Fruit fly (Drosophila melanogaster) whole organism, wandering third instar larva: ENCODE measurements around the gene CG9515.

ENCODE experiments used
- Abd-B ChIP-seq: fragments of >200 bp; optimal IDR thresholded peaks from 2 replicates; lab custom pipeline; 2017; ENCODE audit warnings: missing biosample characterization, missing genetic modification characterization
- CG32264 ChIP-seq: fragments of 200-800 bp; sonication (Bioruptor generic); optimal IDR thresholded peaks from 2 replicates; lab custom pipeline; 2016; ENCODE audit warnings: missing biosample characterization, missing genetic modification characterization
- CG9705 ChIP-seq: fragments of 200-800 bp; sonication (Bioruptor generic); optimal IDR thresholded peaks from 2 replicates; lab custom pipeline; 2018; ENCODE audit warnings: missing biosample characterization, mild to moderate bottlenecking, missing genetic modification characterization
- CrebA ChIP-seq: fragments of 200-800 bp; sonication (Bioruptor generic); optimal IDR thresholded peaks from 2 replicates; lab custom pipeline; 2016; ENCODE audit warnings: missing biosample characterization, mild to moderate bottlenecking, missing genetic modification characterization, borderline replicate concordance
- Dfd ChIP-seq: fragments of >200 bp; optimal IDR thresholded peaks from 2 replicates; lab custom pipeline; 2017; ENCODE audit warnings: missing biosample characterization, missing genetic modification characterization
- Dif ChIP-seq: fragments of 200-275, 200-300 bp; sonication (Bioruptor generic); optimal IDR thresholded peaks from 2 replicates; lab custom pipeline; 2018; ENCODE audit warnings: missing biosample characterization, missing genetic modification characterization; ENCODE audit not compliant: partially characterized antibody
- GATAd ChIP-seq: sonication (Bioruptor generic); optimal IDR thresholded peaks from 2 replicates; lab custom pipeline; 2016; ENCODE audit warnings: missing biosample characterization, missing genetic modification characterization
- HLH106 ChIP-seq: fragments of 200-800 bp; optimal IDR thresholded peaks from 3 replicates; lab custom pipeline; 2019; ENCODE audit warnings: missing biosample characterization, mild to moderate bottlenecking, missing genetic modification characterization, moderate library complexity
- Hnf4 ChIP-seq: fragments of 200-800 bp; sonication (Bioruptor generic); optimal IDR thresholded peaks from 2 replicates; lab custom pipeline; 2016; ENCODE audit warnings: missing biosample characterization, mild to moderate bottlenecking, missing genetic modification characterization
- Hr78 ChIP-seq: fragments of >200 bp; optimal IDR thresholded peaks from 2 replicates; lab custom pipeline; 2017; ENCODE audit warnings: missing biosample characterization, missing genetic modification characterization
- Hr83 ChIP-seq: fragments of 200-300 bp; sonication (Bioruptor generic); optimal IDR thresholded peaks from 2 replicates; lab custom pipeline; 2016; ENCODE audit warnings: missing biosample characterization, mild to moderate bottlenecking, missing genetic modification characterization, moderate library complexity; ENCODE audit not compliant: poor library complexity, severe bottlenecking
- Jra ChIP-seq: sonication (Bioruptor generic); optimal IDR thresholded peaks from 2 replicates; lab custom pipeline; 2016; ENCODE audit warnings: missing biosample characterization, missing genetic modification characterization
- Mio ChIP-seq: sonication (Bioruptor generic); optimal IDR thresholded peaks from 2 replicates; lab custom pipeline; 2016; ENCODE audit warnings: missing biosample characterization, missing genetic modification characterization
- Myc ChIP-seq: fragments of >200 bp; optimal IDR thresholded peaks from 2 replicates; lab custom pipeline; 2017
- N ChIP-seq: fragments of >200 bp; optimal IDR thresholded peaks from 2 replicates; lab custom pipeline; 2018; ENCODE audit warnings: missing biosample characterization, missing external identifiers, missing genetic modification characterization
- OdsH ChIP-seq: fragments of 200-800 bp; sonication (Bioruptor generic); optimal IDR thresholded peaks from 2 replicates; lab custom pipeline; 2016; ENCODE audit warnings: missing biosample characterization, mild to moderate bottlenecking, missing genetic modification characterization
- Rel ChIP-seq, 2 experiments: fragments of 200-800 bp; sonication (Bioruptor generic) in 1 of 2; optimal IDR thresholded peaks; 2 replicates in 1 of 2; 3 replicates in 1 of 2; lab custom pipeline; 2016 to 2019; ENCODE audit warnings: mild to moderate bottlenecking in 2 of 2, missing biosample characterization in 2 of 2, missing genetic modification characterization in 2 of 2, moderate library complexity in 1 of 2
- Sp1 ChIP-seq: fragments of 200-800 bp; sonication (Bioruptor generic); optimal IDR thresholded peaks from 3 replicates; lab custom pipeline; 2019; ENCODE audit warnings: missing biosample characterization, mild to moderate bottlenecking, missing genetic modification characterization, moderate library complexity
- Vsx2 ChIP-seq: fragments of 200-300, 225-300 bp; sonication (Bioruptor generic); optimal IDR thresholded peaks from 2 replicates; lab custom pipeline; 2018; ENCODE audit warnings: missing biosample characterization, missing genetic modification characterization; ENCODE audit not compliant: partially characterized antibody
- br ChIP-seq: fragments of 200-800 bp; sonication (Bioruptor generic); optimal IDR thresholded peaks from 2 replicates; lab custom pipeline; 2016; ENCODE audit warnings: missing biosample characterization, missing genetic modification characterization
- brk ChIP-seq: fragments of 200-800 bp; sonication (Bioruptor generic); optimal IDR thresholded peaks from 2 replicates; lab custom pipeline; 2016; ENCODE audit warnings: missing biosample characterization, mild to moderate bottlenecking, missing genetic modification characterization
- dl ChIP-seq, 2 experiments: fragments of 175-275, 200-275 bp in 1 of 2; fragments of 200-275 bp in 1 of 2; sonication (Bioruptor generic); optimal IDR thresholded peaks; lab custom pipeline; 2018; ENCODE audit warnings: mild to moderate bottlenecking in 2 of 2, missing biosample characterization in 2 of 2, missing genetic modification characterization in 2 of 2, moderate library complexity in 2 of 2; ENCODE audit not compliant: partially characterized antibody in 2 of 2, insufficient read depth in 1 of 2
- dmrt93B ChIP-seq: fragments of 200-800 bp; sonication (Bioruptor generic); optimal IDR thresholded peaks from 2 replicates; lab custom pipeline; 2018; ENCODE audit warnings: missing biosample characterization, mild to moderate bottlenecking, missing genetic modification characterization
- dsf ChIP-seq: sonication (Bioruptor generic); optimal IDR thresholded peaks from 2 replicates; lab custom pipeline; 2016; ENCODE audit warnings: missing biosample characterization, missing genetic modification characterization, borderline replicate concordance
- ey ChIP-seq: fragments of 200-800 bp; sonication (Bioruptor generic); optimal IDR thresholded peaks from 2 replicates; lab custom pipeline; 2016; ENCODE audit warnings: missing biosample characterization, missing genetic modification characterization
- foxo ChIP-seq, 2 experiments: fragments of 200-800 bp; sonication (Bioruptor generic); optimal IDR thresholded peaks; 2 replicates in 1 of 2; 3 replicates in 1 of 2; lab custom pipeline; 2016 to 2017; ENCODE audit warnings: missing biosample characterization in 2 of 2, missing genetic modification characterization in 2 of 2
- fru ChIP-seq: fragments of 200-800 bp; sonication (Bioruptor generic); optimal IDR thresholded peaks from 3 replicates; lab custom pipeline; 2016; ENCODE audit warnings: missing biosample characterization, mild to moderate bottlenecking, missing genetic modification characterization
- h ChIP-seq: fragments of 200-800 bp; sonication (Bioruptor generic); optimal IDR thresholded peaks from 3 replicates; lab custom pipeline; 2016; ENCODE audit warnings: missing biosample characterization, mild to moderate bottlenecking, missing genetic modification characterization
- jim ChIP-seq: fragments of 175-275, 200-325 bp; sonication (Bioruptor generic); optimal IDR thresholded peaks from 2 replicates; lab custom pipeline; 2016; ENCODE audit warnings: missing biosample characterization, mild to moderate bottlenecking, missing genetic modification characterization
- lola ChIP-seq: fragments of >200 bp; optimal IDR thresholded peaks from 2 replicates; lab custom pipeline; 2017; ENCODE audit warnings: missing biosample characterization, missing genetic modification characterization
- pan ChIP-seq: fragments of >200 bp; optimal IDR thresholded peaks from 2 replicates; lab custom pipeline; 2017
- psq ChIP-seq: fragments of 200-800 bp; sonication (Bioruptor generic); optimal IDR thresholded peaks from 3 replicates; lab custom pipeline; 2017; ENCODE audit warnings: missing biosample characterization, mild to moderate bottlenecking, missing genetic modification characterization, moderate library complexity
- rgr ChIP-seq: fragments of 200-800 bp; sonication (Bioruptor generic); optimal IDR thresholded peaks from 3 replicates; lab custom pipeline; 2016; ENCODE audit warnings: missing biosample characterization, mild to moderate bottlenecking, missing genetic modification characterization
- sage ChIP-seq: fragments of 200-800 bp; sonication (Bioruptor generic); optimal IDR thresholded peaks from 2 replicates; lab custom pipeline; 2016; ENCODE audit warnings: missing biosample characterization, mild to moderate bottlenecking, missing genetic modification characterization
- sv ChIP-seq: fragments of 200-800 bp; sonication (Bioruptor generic); optimal IDR thresholded peaks from 3 replicates; lab custom pipeline; 2016; ENCODE audit warnings: missing biosample characterization, missing genetic modification characterization
- tai ChIP-seq: sonication (Bioruptor generic); optimal IDR thresholded peaks from 2 replicates; lab custom pipeline; 2016; ENCODE audit warnings: missing biosample characterization, missing genetic modification characterization
- usp ChIP-seq: fragments of >200 bp; optimal IDR thresholded peaks from 2 replicates; lab custom pipeline; 2017; ENCODE audit warnings: missing biosample characterization, missing genetic modification characterization
- woc ChIP-seq: sonication (Bioruptor generic); optimal IDR thresholded peaks from 2 replicates; lab custom pipeline; 2016; ENCODE audit warnings: missing biosample characterization, mild to moderate bottlenecking, missing genetic modification characterization

Gene CG9515

dm6 chr2L:8987251-8987937 is 44.3 kb upstream of the CG9515 start:
- TF ChIP-seq rgr (GFP tag; lab: Kevin White, UChicago) (no peak), h (GFP tag; lab: Kevin White, UChicago) (no peak), Hr83 (no peak), jim (GFP tag; lab: Kevin White, UChicago) (no peak), Vsx2 (GFP tag; lab: Kevin White, UChicago) (no peak), CG9705 (GFP tag; lab: Kevin White, UChicago) (no peak), Dif (GFP tag; lab: Kevin White, UChicago) (no peak), lola (GFP tag; lab: Kevin White, UChicago) (no peak), dsf (GFP tag; lab: Kevin White, UChicago) (no peak), dl (GFP tag; optimal IDR thresholded peaks at IDR 0.05; lab: Kevin White, UChicago; ENCODE audit: insufficient read depth in 1 of 2, partially characterized antibody in 2 of 2) (no peak), Mio (no peak), OdsH (GFP tag; lab: Kevin White, UChicago) (no peak), sv (GFP tag; lab: Kevin White, UChicago) (no peak), CG32264 (GFP tag; lab: Kevin White, UChicago) (no peak), N (GFP tag; lab: Kevin White, UChicago) (no peak), Rel (GFP tag; optimal IDR thresholded peaks at IDR 0.05; lab: Kevin White, UChicago) (no peak), Rel (tag; optimal IDR thresholded peaks at IDR 0.05; lab: Kevin White, UChicago) (no peak), Hnf4 (GFP tag; lab: Kevin White, UChicago) (no peak), HLH106 (tag; lab: Kevin White, UChicago) (no peak)
- TF ChIP-seq, all 38 proteins: peak for 0

dm6 chr2L:8984614-8985318 is 41.7 kb upstream of the CG9515 start, which contains the start of gene CG13101:
Gene CG13101 (minus strand): TSS chr2L:8984872.
- TF ChIP-seq br: peak; percentile 96
- peak; percentile 86 for TF ChIP-seq dsf (GFP tag; lab: Kevin White, UChicago)
- peak; percentile 95 for TF ChIP-seq psq (GFP tag; lab: Kevin White, UChicago)
- TF ChIP-seq pan (lab: Kevin White, UChicago): no peak
- TF ChIP-seq Vsx2 (GFP tag; lab: Kevin White, UChicago): no peak
- peak; percentile 90 for TF ChIP-seq dmrt93B
- TF ChIP-seq dl (GFP tag; optimal IDR thresholded peaks at IDR 0.05; lab: Kevin White, UChicago; ENCODE audit: insufficient read depth in 1 of 2, partially characterized antibody in 2 of 2): no peak
- TF ChIP-seq h (GFP tag; lab: Kevin White, UChicago): peak; percentile 99
- TF ChIP-seq Myc (lab: Kevin White, UChicago): no peak
- peak; percentile 95 for TF ChIP-seq ey (GFP tag; lab: Kevin White, UChicago)
- peak; percentile 31 for TF ChIP-seq Dif (GFP tag; lab: Kevin White, UChicago)
- no peak for TF ChIP-seq Abd-B (GFP tag; lab: Kevin White, UChicago)
- peak; percentile 98 for TF ChIP-seq rgr (GFP tag; lab: Kevin White, UChicago)
- no peak for TF ChIP-seq Hr78 (GFP tag; lab: Kevin White, UChicago)
- TF ChIP-seq N (GFP tag; lab: Kevin White, UChicago): no peak
- peak; percentile 76 for TF ChIP-seq Mio
- peak; percentile 81 for TF ChIP-seq Rel (GFP tag; optimal IDR thresholded peaks at IDR 0.05; lab: Kevin White, UChicago)
- TF ChIP-seq Rel (tag; optimal IDR thresholded peaks at IDR 0.05; lab: Kevin White, UChicago): peak; percentile 80
- TF ChIP-seq Hnf4 (GFP tag; lab: Kevin White, UChicago): peak; percentile 97
- peak; percentile 92 for TF ChIP-seq CG9705 (GFP tag; lab: Kevin White, UChicago)
- TF ChIP-seq woc: peak; percentile 96
- peak; percentile 27 for TF ChIP-seq Dfd
- TF ChIP-seq brk: peak; percentile 95
- peak in 1 of 2 experiments; percentile 97 for TF ChIP-seq foxo (GFP tag; optimal IDR thresholded peaks at IDR 0.05; lab: Kevin White, UChicago)
- TF ChIP-seq Sp1 (GFP tag; lab: Kevin White, UChicago): peak; percentile 97
- TF ChIP-seq lola (GFP tag; lab: Kevin White, UChicago): no peak
- no peak for TF ChIP-seq Hr83
- TF ChIP-seq usp (GFP tag; lab: Kevin White, UChicago): no peak
- no peak for TF ChIP-seq jim (GFP tag; lab: Kevin White, UChicago)
- peak; percentile 34 for TF ChIP-seq CrebA (GFP tag; lab: Kevin White, UChicago)
- TF ChIP-seq Jra (GFP tag; lab: Kevin White, UChicago): peak; percentile 96
- peak; percentile 98 for TF ChIP-seq OdsH (GFP tag; lab: Kevin White, UChicago)
- TF ChIP-seq tai: peak; percentile 88
- TF ChIP-seq CG32264 (GFP tag; lab: Kevin White, UChicago): peak; percentile 89
- peak; percentile 95 for TF ChIP-seq sage (GFP tag; lab: Kevin White, UChicago)
- TF ChIP-seq GATAd: peak; percentile 72
- TF ChIP-seq sv (GFP tag; lab: Kevin White, UChicago): peak; percentile 92
- peak; percentile 98 for TF ChIP-seq HLH106 (tag; lab: Kevin White, UChicago)
- peak; percentile 93 for TF ChIP-seq fru (GFP tag; lab: Kevin White, UChicago)
